Worm (Caenorhabditis elegans): Measurements from ENCODE around the gene glna-2.

ce11 chrII:8008334-8008733 is at the start of gene glna-2:
- TF ChIP-seq sea-2 (GFP tag; IDR thresholded peaks at IDR 0.05) = no peak
- no peak for TF ChIP-seq C06A6.2 (GFP tag; conservative IDR thresholded peaks at IDR 0.05)
- TF ChIP-seq T26A5.8 (tag; optimal IDR thresholded peaks at IDR 0.05) = no peak
- TF ChIP-seq ama-1 (optimal IDR thresholded peaks at IDR 0.05) = no peak
- no peak for TF ChIP-seq ama-1 (GFP tag; optimal IDR thresholded peaks at IDR 0.05)
- TF ChIP-seq ztf-3 (GFP tag; optimal IDR thresholded peaks at IDR 0.05) = no peak
- no peak for TF ChIP-seq unc-62 (GFP tag; optimal IDR thresholded peaks at IDR 0.05)
- no peak for TF ChIP-seq dpl-1 (GFP tag; optimal IDR thresholded peaks at IDR 0.05)
- no peak for TF ChIP-seq nfya-1 (tag; optimal IDR thresholded peaks at IDR 0.05; ENCODE audit: borderline replicate concordance, insufficient read depth)
- TF ChIP-seq unc-130 (GFP tag; optimal IDR thresholded peaks at IDR 0.05) = no peak
- no peak for TF ChIP-seq repo-1 (tag; optimal IDR thresholded peaks at IDR 0.05)
- no peak for TF ChIP-seq attf-3 (GFP tag; conservative IDR thresholded peaks at IDR 0.05)
- no peak for TF ChIP-seq pha-4 (tag; optimal IDR thresholded peaks at IDR 0.05)
- no peak for TF ChIP-seq lin-26 (GFP tag; IDR thresholded peaks at IDR 0.05)
- TF ChIP-seq ets-4 (GFP tag; optimal IDR thresholded peaks at IDR 0.05) = no peak

Measured in whole organism, young adult.